Fruit fly (Drosophila melanogaster) whole organism, wandering third instar larva: ENCODE measurements around the gene CG6026.

Experiments used
- CG32264 ChIP-seq: fragments of 200-800 bp; sonication (Bioruptor generic); optimal IDR thresholded peaks from 2 replicates; lab custom pipeline; 2016; ENCODE audit warnings: missing biosample characterization, missing genetic modification characterization
- Dif ChIP-seq: fragments of 200-275, 200-300 bp; sonication (Bioruptor generic); optimal IDR thresholded peaks from 2 replicates; lab custom pipeline; 2018; ENCODE audit warnings: missing biosample characterization, missing genetic modification characterization; ENCODE audit not compliant: partially characterized antibody
- GATAd ChIP-seq: sonication (Bioruptor generic); optimal IDR thresholded peaks from 2 replicates; lab custom pipeline; 2016; ENCODE audit warnings: missing biosample characterization, missing genetic modification characterization
- HLH106 ChIP-seq: fragments of 200-800 bp; optimal IDR thresholded peaks from 3 replicates; lab custom pipeline; 2019; ENCODE audit warnings: missing biosample characterization, mild to moderate bottlenecking, missing genetic modification characterization, moderate library complexity
- Hnf4 ChIP-seq: fragments of 200-800 bp; sonication (Bioruptor generic); optimal IDR thresholded peaks from 2 replicates; lab custom pipeline; 2016; ENCODE audit warnings: missing biosample characterization, mild to moderate bottlenecking, missing genetic modification characterization
- Hr78 ChIP-seq: fragments of >200 bp; optimal IDR thresholded peaks from 2 replicates; lab custom pipeline; 2017; ENCODE audit warnings: missing biosample characterization, missing genetic modification characterization
- Hr83 ChIP-seq: fragments of 200-300 bp; sonication (Bioruptor generic); optimal IDR thresholded peaks from 2 replicates; lab custom pipeline; 2016; ENCODE audit warnings: missing biosample characterization, mild to moderate bottlenecking, missing genetic modification characterization, moderate library complexity; ENCODE audit not compliant: poor library complexity, severe bottlenecking
- Jra ChIP-seq: sonication (Bioruptor generic); optimal IDR thresholded peaks from 2 replicates; lab custom pipeline; 2016; ENCODE audit warnings: missing biosample characterization, missing genetic modification characterization
- Mio ChIP-seq: sonication (Bioruptor generic); optimal IDR thresholded peaks from 2 replicates; lab custom pipeline; 2016; ENCODE audit warnings: missing biosample characterization, missing genetic modification characterization
- Myc ChIP-seq: fragments of >200 bp; optimal IDR thresholded peaks from 2 replicates; lab custom pipeline; 2017
- N ChIP-seq: fragments of >200 bp; optimal IDR thresholded peaks from 2 replicates; lab custom pipeline; 2018; ENCODE audit warnings: missing biosample characterization, missing external identifiers, missing genetic modification characterization
- OdsH ChIP-seq: fragments of 200-800 bp; sonication (Bioruptor generic); optimal IDR thresholded peaks from 2 replicates; lab custom pipeline; 2016; ENCODE audit warnings: missing biosample characterization, mild to moderate bottlenecking, missing genetic modification characterization
- Rel ChIP-seq, 2 experiments: fragments of 200-800 bp; sonication (Bioruptor generic) in 1 of 2; optimal IDR thresholded peaks; 2 replicates in 1 of 2; 3 replicates in 1 of 2; lab custom pipeline; 2016 to 2019; ENCODE audit warnings: mild to moderate bottlenecking in 2 of 2, missing biosample characterization in 2 of 2, missing genetic modification characterization in 2 of 2, moderate library complexity in 1 of 2
- Sp1 ChIP-seq: fragments of 200-800 bp; sonication (Bioruptor generic); optimal IDR thresholded peaks from 3 replicates; lab custom pipeline; 2019; ENCODE audit warnings: missing biosample characterization, mild to moderate bottlenecking, missing genetic modification characterization, moderate library complexity
- Vsx2 ChIP-seq: fragments of 200-300, 225-300 bp; sonication (Bioruptor generic); optimal IDR thresholded peaks from 2 replicates; lab custom pipeline; 2018; ENCODE audit warnings: missing biosample characterization, missing genetic modification characterization; ENCODE audit not compliant: partially characterized antibody
- br ChIP-seq: fragments of 200-800 bp; sonication (Bioruptor generic); optimal IDR thresholded peaks from 2 replicates; lab custom pipeline; 2016; ENCODE audit warnings: missing biosample characterization, missing genetic modification characterization
- brk ChIP-seq: fragments of 200-800 bp; sonication (Bioruptor generic); optimal IDR thresholded peaks from 2 replicates; lab custom pipeline; 2016; ENCODE audit warnings: missing biosample characterization, mild to moderate bottlenecking, missing genetic modification characterization
- dmrt93B ChIP-seq: fragments of 200-800 bp; sonication (Bioruptor generic); optimal IDR thresholded peaks from 2 replicates; lab custom pipeline; 2018; ENCODE audit warnings: missing biosample characterization, mild to moderate bottlenecking, missing genetic modification characterization
- dsf ChIP-seq: sonication (Bioruptor generic); optimal IDR thresholded peaks from 2 replicates; lab custom pipeline; 2016; ENCODE audit warnings: missing biosample characterization, missing genetic modification characterization, borderline replicate concordance
- ey ChIP-seq: fragments of 200-800 bp; sonication (Bioruptor generic); optimal IDR thresholded peaks from 2 replicates; lab custom pipeline; 2016; ENCODE audit warnings: missing biosample characterization, missing genetic modification characterization
- foxo ChIP-seq, 2 experiments: fragments of 200-800 bp; sonication (Bioruptor generic); optimal IDR thresholded peaks; 2 replicates in 1 of 2; 3 replicates in 1 of 2; lab custom pipeline; 2016 to 2017; ENCODE audit warnings: missing biosample characterization in 2 of 2, missing genetic modification characterization in 2 of 2
- fru ChIP-seq: fragments of 200-800 bp; sonication (Bioruptor generic); optimal IDR thresholded peaks from 3 replicates; lab custom pipeline; 2016; ENCODE audit warnings: missing biosample characterization, mild to moderate bottlenecking, missing genetic modification characterization
- h ChIP-seq: fragments of 200-800 bp; sonication (Bioruptor generic); optimal IDR thresholded peaks from 3 replicates; lab custom pipeline; 2016; ENCODE audit warnings: missing biosample characterization, mild to moderate bottlenecking, missing genetic modification characterization
- jim ChIP-seq: fragments of 175-275, 200-325 bp; sonication (Bioruptor generic); optimal IDR thresholded peaks from 2 replicates; lab custom pipeline; 2016; ENCODE audit warnings: missing biosample characterization, mild to moderate bottlenecking, missing genetic modification characterization
- lola ChIP-seq: fragments of >200 bp; optimal IDR thresholded peaks from 2 replicates; lab custom pipeline; 2017; ENCODE audit warnings: missing biosample characterization, missing genetic modification characterization
- pan ChIP-seq: fragments of >200 bp; optimal IDR thresholded peaks from 2 replicates; lab custom pipeline; 2017
- psq ChIP-seq: fragments of 200-800 bp; sonication (Bioruptor generic); optimal IDR thresholded peaks from 3 replicates; lab custom pipeline; 2017; ENCODE audit warnings: missing biosample characterization, mild to moderate bottlenecking, missing genetic modification characterization, moderate library complexity
- rgr ChIP-seq: fragments of 200-800 bp; sonication (Bioruptor generic); optimal IDR thresholded peaks from 3 replicates; lab custom pipeline; 2016; ENCODE audit warnings: missing biosample characterization, mild to moderate bottlenecking, missing genetic modification characterization
- sage ChIP-seq: fragments of 200-800 bp; sonication (Bioruptor generic); optimal IDR thresholded peaks from 2 replicates; lab custom pipeline; 2016; ENCODE audit warnings: missing biosample characterization, mild to moderate bottlenecking, missing genetic modification characterization
- sv ChIP-seq: fragments of 200-800 bp; sonication (Bioruptor generic); optimal IDR thresholded peaks from 3 replicates; lab custom pipeline; 2016; ENCODE audit warnings: missing biosample characterization, missing genetic modification characterization
- tai ChIP-seq: sonication (Bioruptor generic); optimal IDR thresholded peaks from 2 replicates; lab custom pipeline; 2016; ENCODE audit warnings: missing biosample characterization, missing genetic modification characterization
- usp ChIP-seq: fragments of >200 bp; optimal IDR thresholded peaks from 2 replicates; lab custom pipeline; 2017; ENCODE audit warnings: missing biosample characterization, missing genetic modification characterization
- woc ChIP-seq: sonication (Bioruptor generic); optimal IDR thresholded peaks from 2 replicates; lab custom pipeline; 2016; ENCODE audit warnings: missing biosample characterization, mild to moderate bottlenecking, missing genetic modification characterization

The CG6026 gene

dm6 chr3R:18993159-18993558, 40.2 kb upstream of the CG6026 start:
- no peak for TF ChIP-seq tai (GFP tag; lab: Kevin White, UChicago)
- no peak for TF ChIP-seq GATAd (GFP tag; lab: Kevin White, UChicago)
- no peak for TF ChIP-seq jim (GFP tag; lab: Kevin White, UChicago)
- TF ChIP-seq lola (GFP tag; lab: Kevin White, UChicago): no peak
- TF ChIP-seq sv (GFP tag; lab: Kevin White, UChicago): no peak
- TF ChIP-seq OdsH (GFP tag; lab: Kevin White, UChicago): no peak

dm6 chr3R:18995556-18996272, 37.6 kb upstream of the CG6026 start:
- peak; percentile 81 for TF ChIP-seq OdsH (GFP tag; lab: Kevin White, UChicago)
- peak; percentile 80 for TF ChIP-seq rgr (GFP tag; lab: Kevin White, UChicago)
- TF ChIP-seq h (GFP tag; lab: Kevin White, UChicago): peak; percentile 88
- TF ChIP-seq CG32264: peak; percentile 54
- TF ChIP-seq Hnf4 (GFP tag; lab: Kevin White, UChicago): peak; percentile 76
- TF ChIP-seq HLH106: peak; percentile 80
- no peak for TF ChIP-seq dsf (GFP tag; lab: Kevin White, UChicago)
- TF ChIP-seq sv (GFP tag; lab: Kevin White, UChicago): peak; percentile 51
- TF ChIP-seq usp (GFP tag; lab: Kevin White, UChicago): no peak
- peak; percentile 80 for TF ChIP-seq Sp1 (GFP tag; lab: Kevin White, UChicago)
- peak; percentile 67 for TF ChIP-seq sage (GFP tag; lab: Kevin White, UChicago)
- peak; percentile 62 for TF ChIP-seq woc (GFP tag; lab: Kevin White, UChicago)
- TF ChIP-seq br (GFP tag; lab: Kevin White, UChicago): peak; percentile 82
- peak; percentile 73 for TF ChIP-seq psq (GFP tag; lab: Kevin White, UChicago)
- peak; percentile 71 for TF ChIP-seq dmrt93B
- TF ChIP-seq N (GFP tag; lab: Kevin White, UChicago): no peak
- TF ChIP-seq Vsx2 (GFP tag; lab: Kevin White, UChicago): no peak
- no peak for TF ChIP-seq Hr78 (GFP tag; lab: Kevin White, UChicago)
- TF ChIP-seq ey (GFP tag; lab: Kevin White, UChicago): peak; percentile 81
- TF ChIP-seq Jra (GFP tag; lab: Kevin White, UChicago): peak; percentile 50
- TF ChIP-seq tai (GFP tag; lab: Kevin White, UChicago): peak; percentile 52
- TF ChIP-seq fru (GFP tag; lab: Kevin White, UChicago): peak; percentile 84
- peak; percentile 72 for TF ChIP-seq brk
- TF ChIP-seq Rel (GFP tag; optimal IDR thresholded peaks at IDR 0.05; lab: Kevin White, UChicago): peak; percentile 12
- TF ChIP-seq Rel (tag; optimal IDR thresholded peaks at IDR 0.05; lab: Kevin White, UChicago): peak; percentile 73
- TF ChIP-seq pan: no peak
- peak in 1 of 2 experiments; percentile 84 for TF ChIP-seq foxo (GFP tag; optimal IDR thresholded peaks at IDR 0.05; lab: Kevin White, UChicago)
- TF ChIP-seq Hr83 (GFP tag; lab: Kevin White, UChicago): no peak

dm6 chr3R:18997388-18998287, 35.7 kb upstream of the CG6026 start:
- peak; percentile 9 for TF ChIP-seq br (GFP tag; lab: Kevin White, UChicago)
- TF ChIP-seq Hnf4 (GFP tag; lab: Kevin White, UChicago): peak; percentile 5
- peak; percentile 37 for TF ChIP-seq rgr (GFP tag; lab: Kevin White, UChicago)
- peak; percentile 7 for TF ChIP-seq psq (GFP tag; lab: Kevin White, UChicago)
- no peak for TF ChIP-seq jim (GFP tag; lab: Kevin White, UChicago)
- TF ChIP-seq lola (GFP tag; lab: Kevin White, UChicago): no peak
- peak; percentile 47 for TF ChIP-seq sv (GFP tag; lab: Kevin White, UChicago)
- peak in 1 of 2 experiments; percentile 7 for TF ChIP-seq foxo (GFP tag; optimal IDR thresholded peaks at IDR 0.05; lab: Kevin White, UChicago)

dm6 chr3R:18998370-18998769, 35.0 kb upstream of the CG6026 start:
- TF ChIP-seq Mio (GFP tag; lab: Kevin White, UChicago): no peak
- TF ChIP-seq dsf (GFP tag; lab: Kevin White, UChicago): no peak
- no peak for TF ChIP-seq Myc (lab: Kevin White, UChicago)
- no peak for TF ChIP-seq Dif (GFP tag; lab: Kevin White, UChicago)
- TF ChIP-seq OdsH (GFP tag; lab: Kevin White, UChicago): no peak
- TF ChIP-seq lola (GFP tag; lab: Kevin White, UChicago): no peak
- no peak for TF ChIP-seq Hnf4 (GFP tag; lab: Kevin White, UChicago)
- TF ChIP-seq, all 38 proteins: peak for 0
